Worm (Caenorhabditis elegans) whole organism, L4/young adult: ENCODE data around the gene pak-2.

Experiments
- W03F9.2 ChIP-seq: fragments of 150-350 bp; optimal IDR thresholded peaks from 2 replicates; lab custom pipeline; 2014; ENCODE audit warnings: missing biosample characterization, missing genetic modification characterization
- him-1 ChIP-seq: sonication (generic microtip); optimal IDR thresholded peaks from 2 replicates; lab custom pipeline; 2016; ENCODE audit warnings: missing genotype, missing genetic modification reagents, missing genetic modification characterization, missing compliant biosample characterization

- no peak for TF ChIP-seq W03F9.2 (tag; lab: Kevin White, UChicago)
- no peak for TF ChIP-seq him-1 (tag; lab: Kevin White, UChicago)
These were observed 43.7 kb upstream of the pak-2 start for ce11 chrV:11082964-11083363.
